Worm (Caenorhabditis elegans) whole organism, L2 larva: ENCODE results near the gene str-94.

Experiments used
- aly-2 ChIP-seq: fragments of 150-350 bp; optimal IDR thresholded peaks from 2 replicates; lab custom pipeline; 2014; ENCODE audit warnings: missing biosample characterization, missing genetic modification characterization
- ama-1 ChIP-seq: fragments of 150-350 bp; optimal IDR thresholded peaks from 2 replicates; lab custom pipeline; 2018; ENCODE audit warnings: inconsistent platforms
- ceh-16 ChIP-seq: fragments of 150-350 bp; optimal IDR thresholded peaks from 2 replicates; lab custom pipeline; 2014; ENCODE audit warnings: missing biosample characterization, missing genetic modification characterization
- lin-13 ChIP-seq: fragments of 150-350 bp; optimal IDR thresholded peaks from 2 replicates; lab custom pipeline; 2014; ENCODE audit warnings: missing biosample characterization, missing genetic modification reagents, missing genetic modification characterization
- skn-1 ChIP-seq: sonication (generic microtip); optimal IDR thresholded peaks from 2 replicates; lab custom pipeline; 2017; ENCODE audit warnings: missing biosample characterization, missing genetic modification characterization
- sma-3 ChIP-seq: sonication (generic microtip); optimal IDR thresholded peaks from 2 replicates; lab custom pipeline; 2016; ENCODE audit warnings: missing genetic modification reagents, missing genetic modification characterization, missing compliant biosample characterization
- zag-1 ChIP-seq: fragments of 150-350 bp; optimal IDR thresholded peaks from 2 replicates; lab custom pipeline; 2014; ENCODE audit warnings: missing biosample characterization, missing genetic modification characterization

DNA sequence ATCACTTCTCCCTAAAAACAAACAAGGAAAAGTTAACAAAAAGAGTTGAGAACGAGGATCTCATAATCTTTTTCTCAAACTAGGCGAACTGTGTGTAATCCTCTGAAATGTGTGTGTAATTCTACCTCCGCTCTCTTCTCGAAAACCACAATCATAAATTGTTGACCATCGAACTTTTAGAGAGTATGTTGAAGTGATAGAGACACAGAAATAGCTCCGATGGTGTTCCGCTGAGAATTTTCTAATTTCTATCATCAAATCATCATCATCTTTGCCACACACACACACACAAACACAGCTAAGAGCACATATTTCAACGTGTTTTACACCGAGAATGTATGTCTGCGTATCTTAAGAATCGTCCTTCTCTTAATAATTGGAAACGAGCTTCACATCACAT lies 46.5 kb upstream of the str-94 start:
- TF ChIP-seq sma-3 (GFP tag; lab: Kevin White, UChicago) (no peak), zag-1 (tag; lab: Kevin White, UChicago) (no peak), ama-1 (no peak), aly-2 (tag; lab: Kevin White, UChicago) (no peak), lin-13 (GFP tag; lab: Kevin White, UChicago) (no peak), skn-1 (no peak), ceh-16 (tag; lab: Kevin White, UChicago) (no peak)
